Worm (Caenorhabditis elegans) whole organism, late embryonic: ENCODE measurements around the gene F38B2.4.

Experiments
- C38D4.7 ChIP-seq: fragments of 200-800 bp; sonication (Bioruptor generic); optimal IDR thresholded peaks from 2 replicates; lab custom pipeline; 2018; ENCODE audit warnings: mild to moderate bottlenecking, missing genetic modification characterization, moderate library complexity, missing compliant biosample characterization
- K09A11.1 ChIP-seq: sonication (generic microtip); optimal IDR thresholded peaks from 2 replicates; lab custom pipeline; 2017; ENCODE audit warnings: antibody characterized with exemption, mild to moderate bottlenecking, missing genetic modification characterization, missing compliant biosample characterization; ENCODE audit not compliant: insufficient read depth
- ceh-48 ChIP-seq: sonication (generic microtip); optimal IDR thresholded peaks from 2 replicates; lab custom pipeline; 2016; ENCODE audit warnings: missing genetic modification characterization, inconsistent platforms, missing compliant biosample characterization
- ceh-6 ChIP-seq: fragments of 200-800 bp; sonication (Bioruptor generic); optimal IDR thresholded peaks from 2 replicates; lab custom pipeline; 2018; ENCODE audit warnings: mild to moderate bottlenecking, missing genetic modification characterization, missing compliant biosample characterization
- nhr-11 ChIP-seq: fragments of 150-350 bp; optimal IDR thresholded peaks from 2 replicates; lab custom pipeline; 2014; ENCODE audit warnings: missing biosample characterization, missing genetic modification characterization
- odd-2 ChIP-seq: sonication (generic microtip); optimal IDR thresholded peaks from 2 replicates; lab custom pipeline; 2017; ENCODE audit warnings: antibody characterized with exemption, mild to moderate bottlenecking, missing genetic modification characterization, missing compliant biosample characterization
- pax-1 ChIP-seq: fragments of 150-350 bp; optimal IDR thresholded peaks from 2 replicates; lab custom pipeline; 2014; ENCODE audit warnings: missing biosample characterization, missing genetic modification characterization
- pqm-1 ChIP-seq: sonication (generic microtip); optimal IDR thresholded peaks from 2 replicates; lab custom pipeline; 2016; ENCODE audit warnings: missing genetic modification characterization, missing compliant biosample characterization
- ref-2 ChIP-seq: sonication (generic microtip); optimal IDR thresholded peaks from 2 replicates; lab custom pipeline; 2016; ENCODE audit warnings: missing genetic modification characterization, missing compliant biosample characterization
- tbx-2 ChIP-seq: sonication (generic microtip); optimal IDR thresholded peaks from 2 replicates; lab custom pipeline; 2016; ENCODE audit warnings: missing genetic modification characterization, missing compliant biosample characterization
- unc-42 ChIP-seq: sonication (generic microtip); optimal IDR thresholded peaks from 2 replicates; lab custom pipeline; 2016; ENCODE audit warnings: missing genotype, missing genetic modification characterization, missing compliant biosample characterization
- unc-86 ChIP-seq: sonication (generic microtip); optimal IDR thresholded peaks from 2 replicates; lab custom pipeline; 2016; ENCODE audit warnings: missing genetic modification characterization, missing compliant biosample characterization
- zip-5 ChIP-seq: sonication (generic microtip); optimal IDR thresholded peaks from 2 replicates; lab custom pipeline; 2016; ENCODE audit warnings: missing genetic modification characterization, missing compliant biosample characterization

DNA sequence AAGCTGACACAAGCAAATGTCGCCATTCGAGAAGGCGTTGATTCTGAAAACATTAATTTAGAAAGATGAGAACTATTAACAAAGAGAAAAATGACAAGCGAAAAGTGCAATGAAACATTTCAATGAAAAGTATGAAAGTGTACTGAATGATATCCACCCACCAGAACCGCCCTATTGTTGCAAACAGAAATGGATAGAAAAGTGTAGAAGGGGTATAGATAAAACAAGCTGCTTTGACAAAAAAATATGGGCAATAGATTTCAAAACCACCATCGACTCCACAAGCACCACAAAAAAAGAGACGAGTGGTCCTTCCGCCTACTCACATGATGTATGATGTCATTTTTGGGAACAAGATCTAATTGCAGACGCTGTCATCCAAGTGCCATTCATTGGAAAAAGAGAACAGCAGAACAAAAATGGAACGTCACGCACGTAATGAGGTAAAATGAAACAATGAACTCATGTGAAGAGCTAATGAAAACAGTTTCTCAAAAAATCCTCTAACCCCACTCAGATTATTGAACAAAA is 46.9 kb downstream of the F38B2.4 start, which contains the start of gene C34F6.10:
- TF ChIP-seq K09A11.1 = no peak
- TF ChIP-seq odd-2 (tag; lab: Kevin White, UChicago) = no peak
- no peak for TF ChIP-seq ref-2 (tag; lab: Kevin White, UChicago)
- no peak for TF ChIP-seq ceh-6
- no peak for TF ChIP-seq ceh-48 (tag; lab: Kevin White, UChicago)
- TF ChIP-seq pax-1 (tag; lab: Kevin White, UChicago) = no peak
- TF ChIP-seq pqm-1 (tag; lab: Kevin White, UChicago) = no peak
- no peak for TF ChIP-seq unc-86 (tag; lab: Kevin White, UChicago)
- TF ChIP-seq nhr-11 (tag; lab: Kevin White, UChicago) = no peak
- TF ChIP-seq tbx-2 = no peak
- no peak for TF ChIP-seq C38D4.7 (GFP tag; lab: Kevin White, UChicago)
- no peak for TF ChIP-seq zip-5 (tag; lab: Kevin White, UChicago)
- no peak for TF ChIP-seq unc-42 (tag; lab: Kevin White, UChicago)
